Fruit fly (Drosophila melanogaster) whole organism, wandering third instar larva: ENCODE results near the gene ppk24.

Source experiments
- Abd-B ChIP-seq: fragments of >200 bp; optimal IDR thresholded peaks from 2 replicates; lab custom pipeline; 2017; ENCODE audit warnings: missing biosample characterization, missing genetic modification characterization
- Dfd ChIP-seq: fragments of >200 bp; optimal IDR thresholded peaks from 2 replicates; lab custom pipeline; 2017; ENCODE audit warnings: missing biosample characterization, missing genetic modification characterization
- Hr78 ChIP-seq: fragments of >200 bp; optimal IDR thresholded peaks from 2 replicates; lab custom pipeline; 2017; ENCODE audit warnings: missing biosample characterization, missing genetic modification characterization
- dsf ChIP-seq: sonication (Bioruptor generic); optimal IDR thresholded peaks from 2 replicates; lab custom pipeline; 2016; ENCODE audit warnings: missing biosample characterization, missing genetic modification characterization, borderline replicate concordance
- ey ChIP-seq: fragments of 200-800 bp; sonication (Bioruptor generic); optimal IDR thresholded peaks from 2 replicates; lab custom pipeline; 2016; ENCODE audit warnings: missing biosample characterization, missing genetic modification characterization
- foxo ChIP-seq, 2 experiments: fragments of 200-800 bp; sonication (Bioruptor generic); optimal IDR thresholded peaks; 2 replicates in 1 of 2; 3 replicates in 1 of 2; lab custom pipeline; 2016 to 2017; ENCODE audit warnings: missing biosample characterization in 2 of 2, missing genetic modification characterization in 2 of 2
- psq ChIP-seq: fragments of 200-800 bp; sonication (Bioruptor generic); optimal IDR thresholded peaks from 3 replicates; lab custom pipeline; 2017; ENCODE audit warnings: missing biosample characterization, mild to moderate bottlenecking, missing genetic modification characterization, moderate library complexity
- usp ChIP-seq: fragments of >200 bp; optimal IDR thresholded peaks from 2 replicates; lab custom pipeline; 2017; ENCODE audit warnings: missing biosample characterization, missing genetic modification characterization

dm6 chr3R:31243079-31243668 lies 22.4 kb upstream of the ppk24 start:
- TF ChIP-seq Hr78 (GFP tag; lab: Kevin White, UChicago) (no peak), dsf (GFP tag; lab: Kevin White, UChicago) (no peak), Abd-B (GFP tag; lab: Kevin White, UChicago) (no peak), ey (GFP tag; lab: Kevin White, UChicago) (no peak), foxo (GFP tag; optimal IDR thresholded peaks at IDR 0.05; lab: Kevin White, UChicago) (no peak), Dfd (no peak), usp (GFP tag; lab: Kevin White, UChicago) (no peak), psq (no peak)
